Worm (Caenorhabditis elegans) whole organism, L4 larva: Measurements from ENCODE around the gene srsx-12.

Experiments used
- D1046.2 ChIP-seq: fragments of 200-800 bp; sonication (Bioruptor generic); IDR thresholded peaks from 2 replicates; pipeline ENCODE4 v1.3.6; 2022; ENCODE audit warnings: missing genetic modification characterization, missing compliant biosample characterization
- F10B5.3 ChIP-seq: sonication (generic microtip); optimal IDR thresholded peaks from 2 replicates; lab custom pipeline; 2016; ENCODE audit warnings: mild to moderate bottlenecking, missing genetic modification characterization, missing compliant biosample characterization
- F26F4.8 ChIP-seq: fragments of 200-800 bp; sonication (Bioruptor generic); conservative IDR thresholded peaks from 2 replicates; pipeline ENCODE4 v1.3.6; 2022; ENCODE audit warnings: missing genetic modification characterization, missing compliant biosample characterization
- F37D6.2 ChIP-seq: sonication (generic microtip); optimal IDR thresholded peaks from 2 replicates; lab custom pipeline; 2016; ENCODE audit warnings: mild to moderate bottlenecking, missing genetic modification characterization, missing compliant biosample characterization
- F44E2.7 ChIP-seq: fragments of 200-800 bp; sonication (Bioruptor generic); IDR thresholded peaks from 2 replicates; pipeline ENCODE4 v2.1.2; 2022; ENCODE audit warnings: missing genetic modification characterization, missing compliant biosample characterization
- T20F7.1 ChIP-seq: fragments of 200-800 bp; sonication (Bioruptor generic); optimal IDR thresholded peaks from 2 replicates; lab custom pipeline; 2018; ENCODE audit warnings: mild to moderate bottlenecking, missing genetic modification characterization, missing compliant biosample characterization
- Y75B8A.6 ChIP-seq: fragments of 200-800 bp; sonication (Bioruptor generic); IDR thresholded peaks from 2 replicates; pipeline ENCODE4 v1.3.6; 2022; ENCODE audit warnings: missing genetic modification reagents, missing genetic modification characterization, missing compliant biosample characterization
- ZK337.2 ChIP-seq: fragments of 200-800 bp; sonication (Bioruptor generic); IDR thresholded peaks from 2 replicates; pipeline ENCODE4 v1.3.6; 2022; ENCODE audit warnings: missing genetic modification reagents, missing genetic modification characterization, missing compliant biosample characterization
- aly-2 ChIP-seq: sonication (generic microtip); optimal IDR thresholded peaks from 2 replicates; lab custom pipeline; 2018; ENCODE audit warnings: missing biosample characterization, missing genetic modification characterization
- arid-1 ChIP-seq: fragments of 200-800 bp; sonication (Bioruptor generic); conservative IDR thresholded peaks from 2 replicates; pipeline ENCODE4 v1.3.6; 2022; ENCODE audit warnings: missing genetic modification reagents, missing genetic modification characterization, missing compliant biosample characterization
- attf-4 ChIP-seq: sonication (generic microtip); optimal IDR thresholded peaks from 3 replicates; lab custom pipeline; 2017; ENCODE audit warnings: missing biosample characterization, missing genetic modification characterization
- ceh-44 ChIP-seq: fragments of 200-800 bp; sonication (Bioruptor generic); IDR thresholded peaks from 2 replicates; pipeline ENCODE4 v1.3.6; 2022; ENCODE audit warnings: missing genetic modification reagents, missing genetic modification characterization, missing compliant biosample characterization
- daf-16 ChIP-seq, 3 experiments: sonication (generic microtip); optimal IDR thresholded peaks; 2 replicates each; lab custom pipeline; 2016 to 2017; ENCODE audit warnings: missing genetic modification characterization in 3 of 3, missing genetic modification reagents in 3 of 3, mild to moderate bottlenecking in 2 of 3, missing compliant biosample characterization in 2 of 3, missing biosample characterization in 1 of 3, moderate library complexity in 1 of 3
- daf-8 ChIP-seq: fragments of 200-800 bp; sonication (Bioruptor generic); IDR thresholded peaks from 2 replicates; pipeline ENCODE4 v1.3.6; 2022; ENCODE audit warnings: missing genetic modification characterization, missing compliant biosample characterization
- dmd-6 ChIP-seq: fragments of 200-800 bp; sonication (Bioruptor generic); IDR thresholded peaks from 2 replicates; pipeline ENCODE4 v1.3.6; 2022; ENCODE audit warnings: missing genetic modification reagents, missing genetic modification characterization, missing compliant biosample characterization
- dve-1 ChIP-seq: sonication (generic microtip); optimal IDR thresholded peaks from 2 replicates; lab custom pipeline; 2017; ENCODE audit warnings: antibody characterized with exemption, mild to moderate bottlenecking, missing genetic modification characterization, missing compliant biosample characterization; ENCODE audit not compliant: insufficient read depth
- hlh-11 ChIP-seq: fragments of 200-800 bp; sonication (Bioruptor generic); optimal IDR thresholded peaks from 2 replicates; lab custom pipeline; 2018; ENCODE audit warnings: mild to moderate bottlenecking, missing genetic modification characterization, missing compliant biosample characterization
- lin-1 ChIP-seq: fragments of 200-800 bp; sonication (Bioruptor generic); IDR thresholded peaks from 2 replicates; pipeline ENCODE4 v1.3.6; 2022; ENCODE audit warnings: missing genetic modification reagents, missing genetic modification characterization, missing compliant biosample characterization
- lin-15B ChIP-seq: fragments of 150-350 bp; sonication (generic microtip); optimal IDR thresholded peaks from 3 replicates; lab custom pipeline; 2014; ENCODE audit warnings: missing biosample characterization, missing genetic modification characterization
- lin-29 ChIP-seq: fragments of 200-800 bp; sonication (Bioruptor generic); IDR thresholded peaks from 2 replicates; pipeline ENCODE4 v1.3.6; 2022; ENCODE audit warnings: missing genetic modification reagents, missing genetic modification characterization, missing compliant biosample characterization
- lir-3 ChIP-seq: sonication (generic microtip); optimal IDR thresholded peaks from 2 replicates; lab custom pipeline; 2016; ENCODE audit warnings: mild to moderate bottlenecking, missing genetic modification characterization, missing compliant biosample characterization
- lsy-2 ChIP-seq, 2 experiments: fragments of 150-350 bp in 1 of 2; sonication (generic microtip) in 1 of 2; optimal IDR thresholded peaks; 2 replicates each; lab custom pipeline; 2014 to 2017; ENCODE audit warnings: missing biosample characterization in 2 of 2, missing genetic modification characterization in 2 of 2
- mep-1 ChIP-seq: fragments of 150-350 bp; sonication (generic microtip); optimal IDR thresholded peaks from 3 replicates; lab custom pipeline; 2014; ENCODE audit warnings: missing biosample characterization, missing genetic modification characterization
- mes-2 ChIP-seq: sonication (generic microtip); optimal IDR thresholded peaks from 2 replicates; lab custom pipeline; 2016; ENCODE audit warnings: missing genotype, mild to moderate bottlenecking, missing genetic modification characterization, missing compliant biosample characterization; ENCODE audit not compliant: poor library complexity, severe bottlenecking
- mxl-3 ChIP-seq: fragments of 200-800 bp; sonication (Bioruptor generic); optimal IDR thresholded peaks from 2 replicates; lab custom pipeline; 2018; ENCODE audit warnings: mild to moderate bottlenecking, missing genetic modification characterization, missing compliant biosample characterization
- nhr-10 ChIP-seq: fragments of 150-350 bp; optimal IDR thresholded peaks from 2 replicates; lab custom pipeline; 2014; ENCODE audit warnings: missing biosample characterization, missing genetic modification characterization
- nhr-102 ChIP-seq: sonication (generic microtip); optimal IDR thresholded peaks from 2 replicates; lab custom pipeline; 2016; ENCODE audit warnings: mild to moderate bottlenecking, missing genetic modification characterization, moderate library complexity, missing compliant biosample characterization
- nhr-237 ChIP-seq: sonication (generic microtip); optimal IDR thresholded peaks from 2 replicates; lab custom pipeline; 2017; ENCODE audit warnings: missing biosample characterization, missing genetic modification characterization
- nhr-28 ChIP-seq: fragments of 150-350 bp; optimal IDR thresholded peaks from 2 replicates; lab custom pipeline; 2014; ENCODE audit warnings: missing biosample characterization, missing genetic modification characterization
- nhr-41 ChIP-seq: fragments of 200-800 bp; sonication (Bioruptor generic); IDR thresholded peaks from 2 replicates; pipeline ENCODE4 v1.3.6; 2022; ENCODE audit warnings: missing genetic modification reagents, missing genetic modification characterization, missing compliant biosample characterization
- nhr-77 ChIP-seq: fragments of 150-350 bp; optimal IDR thresholded peaks from 2 replicates; lab custom pipeline; 2014; ENCODE audit warnings: missing biosample characterization, missing genetic modification characterization
- pha-4 ChIP-seq, 2 experiments: fragments of 150-350 bp in 1 of 2; fragments of 200-800 bp in 1 of 2; sonication (Bioruptor generic) in 1 of 2; IDR thresholded peaks in 1 of 2; optimal IDR thresholded peaks in 1 of 2; 2 replicates each; pipeline versions ENCODE4 v1.3.6 to Lab custom; 2014 to 2022; ENCODE audit warnings: missing genetic modification characterization in 2 of 2, missing genetic modification reagents in 2 of 2, missing biosample characterization in 1 of 2, missing compliant biosample characterization in 1 of 2
- pqm-1 ChIP-seq: sonication (generic microtip); optimal IDR thresholded peaks from 2 replicates; lab custom pipeline; 2017; ENCODE audit warnings: missing biosample characterization, missing genetic modification characterization
- saeg-2 ChIP-seq: fragments of 200-800 bp; sonication (Bioruptor generic); IDR thresholded peaks from 2 replicates; pipeline ENCODE4 v1.3.6; 2022; ENCODE audit warnings: missing genetic modification reagents, missing genetic modification characterization, missing compliant biosample characterization
- sdz-12 ChIP-seq: fragments of 200-800 bp; sonication (Bioruptor generic); optimal IDR thresholded peaks from 2 replicates; lab custom pipeline; 2018; ENCODE audit warnings: mild to moderate bottlenecking, missing genetic modification characterization, missing compliant biosample characterization
- set-16 ChIP-seq: fragments of 200-800 bp; sonication (Bioruptor generic); IDR thresholded peaks from 2 replicates; pipeline ENCODE4 v1.3.6; 2022; ENCODE audit warnings: missing genetic modification reagents, missing genetic modification characterization, missing compliant biosample characterization
- skn-1 ChIP-seq: fragments of 150-350 bp; optimal IDR thresholded peaks from 2 replicates; lab custom pipeline; 2014; ENCODE audit warnings: missing biosample characterization, missing genetic modification characterization
- spr-1 ChIP-seq: sonication (generic microtip); optimal IDR thresholded peaks from 2 replicates; lab custom pipeline; 2016; ENCODE audit warnings: mild to moderate bottlenecking, missing genetic modification characterization, missing compliant biosample characterization
- tra-1 ChIP-seq: fragments of 200-800 bp; sonication (Bioruptor generic); IDR thresholded peaks from 2 replicates; pipeline ENCODE4 v1.3.6; 2022; ENCODE audit warnings: missing genetic modification reagents, missing genetic modification characterization, missing compliant biosample characterization
- unc-39 ChIP-seq: sonication (generic microtip); optimal IDR thresholded peaks from 2 replicates; lab custom pipeline; 2017; ENCODE audit warnings: missing biosample characterization, missing genetic modification characterization
- unc-62 ChIP-seq, 3 experiments: fragments of 150-350 bp in 1 of 3; sonication (generic microtip); optimal IDR thresholded peaks in 2 of 3; peaks in 1 of 3; 1 replicate in 1 of 3; 2 replicates in 2 of 3; lab custom pipeline; 2014 to 2017; ENCODE audit warnings: missing biosample characterization in 3 of 3, missing genetic modification characterization in 3 of 3, missing genetic modification reagents in 3 of 3, missing genotype in 1 of 3
- zip-11 ChIP-seq: fragments of 200-800 bp; sonication (Bioruptor generic); IDR thresholded peaks from 2 replicates; pipeline ENCODE4 v1.3.6; 2022; ENCODE audit warnings: missing genetic modification characterization, missing compliant biosample characterization
- ztf-11 ChIP-seq: fragments of 150-350 bp; optimal IDR thresholded peaks from 2 replicates; lab custom pipeline; 2014; ENCODE audit warnings: missing biosample characterization, missing genetic modification characterization
- ztf-7 ChIP-seq: fragments of 150-350 bp; optimal IDR thresholded peaks from 2 replicates; lab custom pipeline; 2014; ENCODE audit warnings: missing biosample characterization, missing genetic modification characterization

srsx-12 gene

ce11 chrV:4967238-4967637, 13.5 kb downstream of the srsx-12 start:
- TF ChIP-seq zip-11 (GFP tag; lab: Robert Waterston, UW) (no peak), hlh-11 (no peak), ZK337.2 (GFP tag; lab: Robert Waterston, UW) (no peak), unc-62 (GFP tag; optimal IDR thresholded peaks at IDR 0.05 in 1 of 2; lab: Kevin White, UChicago) (no peak), unc-62 (tag; optimal IDR thresholded peaks at IDR 0.05; lab: Kevin White, UChicago) (no peak), F26F4.8 (GFP tag; lab: Robert Waterston, UW) (no peak), lin-1 (GFP tag; lab: Robert Waterston, UW) (no peak), dve-1 (tag; lab: Kevin White, UChicago) (no peak), T20F7.1 (GFP tag; lab: Kevin White, UChicago) (no peak)

- TF ChIP-seq T20F7.1 (GFP tag; lab: Kevin White, UChicago) (no peak), nhr-28 (tag; lab: Kevin White, UChicago) (peak; percentile 24)
These were observed 15.0 kb downstream of the srsx-12 start for ce11 chrV:4965790-4966189.

- TF ChIP-seq sdz-12 (no peak), F10B5.3 (tag; lab: Kevin White, UChicago) (no peak), nhr-41 (GFP tag; lab: Robert Waterston, UW) (peak; percentile 70; the same call in 1 of the 2 replicates), D1046.2 (GFP tag; lab: Robert Waterston, UW) (no peak), spr-1 (tag; lab: Kevin White, UChicago) (no peak), lin-29 (GFP tag; lab: Robert Waterston, UW) (no peak), lsy-2 (tag; optimal IDR thresholded peaks at IDR 0.05; lab: Kevin White, UChicago) (peak in 1 of 2 experiments; percentile 18), T20F7.1 (GFP tag; lab: Kevin White, UChicago) (peak; percentile 26), dmd-6 (peak; percentile 34; the same call in 1 of the 2 replicates), F37D6.2 (tag; lab: Kevin White, UChicago) (no peak), hlh-11 (peak; percentile 33), nhr-10 (no peak), tra-1 (no peak), attf-4 (tag; lab: Kevin White, UChicago) (no peak), nhr-237 (tag; lab: Kevin White, UChicago) (no peak), nhr-102 (tag; lab: Kevin White, UChicago) (no peak), aly-2 (tag; lab: Kevin White, UChicago) (no peak), lir-3 (tag; lab: Kevin White, UChicago) (no peak), set-16 (GFP tag; lab: Robert Waterston, UW) (no peak), Y75B8A.6 (GFP tag; lab: Robert Waterston, UW) (no peak), lin-15B (tag; lab: Kevin White, UChicago) (no peak), pha-4 (GFP tag; IDR thresholded peaks at IDR 0.05; lab: Robert Waterston, UW) (no peak), pha-4 (tag; optimal IDR thresholded peaks at IDR 0.05; lab: Kevin White, UChicago) (peak; percentile 75), mep-1 (tag; lab: Kevin White, UChicago) (peak; percentile 10), ztf-11 (tag; lab: Kevin White, UChicago) (no peak), skn-1 (tag; lab: Kevin White, UChicago) (no peak), pqm-1 (tag; lab: Kevin White, UChicago) (peak; percentile 84), mxl-3 (GFP tag; lab: Kevin White, UChicago) (no peak), nhr-28 (tag; lab: Kevin White, UChicago) (peak; percentile 18), nhr-77 (tag; lab: Kevin White, UChicago) (peak; percentile 29), F44E2.7 (GFP tag; lab: Robert Waterston, UW) (no peak), daf-16 (GFP tag; optimal IDR thresholded peaks at IDR 0.05; lab: Kevin White, UChicago) (peak in 1 of 2 experiments; percentile 88), daf-16 (tag; optimal IDR thresholded peaks at IDR 0.05; lab: Kevin White, UChicago) (peak; percentile 94), saeg-2 (GFP tag; lab: Robert Waterston, UW) (no peak), arid-1 (GFP tag; lab: Robert Waterston, UW) (no peak), daf-8 (no peak), ztf-7 (tag; lab: Kevin White, UChicago) (no peak), unc-39 (tag; lab: Kevin White, UChicago) (no peak), mes-2 (tag; lab: Kevin White, UChicago) (peak; percentile 42), ceh-44 (GFP tag; lab: Robert Waterston, UW) (no peak)
These were observed 15.9 kb downstream of the srsx-12 start for ce11 chrV:4964671-4965420.
